Fruit fly (Drosophila melanogaster) whole organism, embryonic: ENCODE data around the gene CG31089.

ENCODE experiments used
- Atf3 ChIP-seq: fragments of 200-800 bp; sonication (Bioruptor generic); optimal IDR thresholded peaks from 3 replicates; lab custom pipeline; 2016; ENCODE audit warnings: missing biosample characterization, missing genetic modification characterization
- Bdp1 ChIP-seq: fragments of 200-800 bp; sonication (Bioruptor generic); optimal IDR thresholded peaks from 3 replicates; lab custom pipeline; 2016; ENCODE audit warnings: missing biosample characterization, missing genetic modification characterization
- Blimp-1 ChIP-seq: fragments of 200-800 bp; sonication (Bioruptor generic); optimal IDR thresholded peaks from 3 replicates; lab custom pipeline; 2018; ENCODE audit warnings: missing biosample characterization, missing genetic modification characterization, mild to moderate bottlenecking, moderate library complexity, missing genetic modification reagents
- CG10654 ChIP-seq: fragments of 200-800 bp; sonication (Bioruptor generic); optimal IDR thresholded peaks from 2 replicates; lab custom pipeline; 2016; ENCODE audit warnings: missing biosample characterization, missing genetic modification characterization
- CG11085 ChIP-seq: fragments of 200-800 bp; sonication (Bioruptor generic); IDR thresholded peaks from 2 replicates; pipeline ENCODE4 v1.3.6; 2022; ENCODE audit warnings: missing biosample characterization, missing genetic modification characterization
- CG11504 ChIP-seq: fragments of 200-800 bp; sonication (Bioruptor generic); optimal IDR thresholded peaks from 3 replicates; lab custom pipeline; 2019; ENCODE audit warnings: missing biosample characterization, mild to moderate bottlenecking, missing genetic modification characterization, moderate library complexity
- CG13123 ChIP-seq: fragments of 200-800 bp; sonication (Bioruptor generic); optimal IDR thresholded peaks from 2 replicates; lab custom pipeline; 2016; ENCODE audit warnings: missing biosample characterization, missing genetic modification characterization
- CG14050 ChIP-seq: fragments of 200-800 bp; sonication (Bioruptor generic); IDR thresholded peaks from 3 replicates; pipeline ENCODE4 v1.3.6; 2022; ENCODE audit warnings: missing biosample characterization, missing genetic modification characterization
- CG14965 ChIP-seq: fragments of 200-800 bp; sonication (Bioruptor generic); optimal IDR thresholded peaks from 2 replicates; lab custom pipeline; 2016; ENCODE audit warnings: missing biosample characterization, missing genetic modification characterization, borderline replicate concordance
- CG1603 ChIP-seq: fragments of 200-800 bp; sonication (Bioruptor generic); optimal IDR thresholded peaks from 2 replicates; lab custom pipeline; 2019; ENCODE audit warnings: missing biosample characterization, mild to moderate bottlenecking, missing genetic modification characterization, moderate library complexity
- CG16779 ChIP-seq: fragments of 200-800 bp; sonication (Bioruptor generic); IDR thresholded peaks from 2 replicates; pipeline ENCODE4 v1.3.6; 2022; ENCODE audit warnings: missing biosample characterization, missing genetic modification characterization
- CG17328 ChIP-seq: fragments of 200-800 bp; sonication (Bioruptor generic); IDR thresholded peaks from 2 replicates; pipeline ENCODE4 v1.3.6; 2022; ENCODE audit warnings: missing biosample characterization, missing genetic modification characterization
- CG18011 ChIP-seq: fragments of 200-800 bp; sonication (Bioruptor generic); optimal IDR thresholded peaks from 2 replicates; lab custom pipeline; 2017; ENCODE audit warnings: missing biosample characterization, missing genetic modification characterization, mild to moderate bottlenecking, moderate library complexity, missing genotype
- CG18599 ChIP-seq: fragments of 200-800 bp; sonication (Bioruptor generic); optimal IDR thresholded peaks from 3 replicates; lab custom pipeline; 2017; ENCODE audit warnings: missing biosample characterization, missing genetic modification characterization, mild to moderate bottlenecking, moderate library complexity, missing genetic modification reagents
- CG31441 ChIP-seq: fragments of 200-800 bp; sonication (Bioruptor generic); IDR thresholded peaks from 2 replicates; pipeline ENCODE4 v1.3.6; 2022; ENCODE audit warnings: missing biosample characterization, missing genetic modification characterization
- CG3163 ChIP-seq: fragments of 200-800 bp; sonication (Bioruptor generic); optimal IDR thresholded peaks from 3 replicates; lab custom pipeline; 2016; ENCODE audit warnings: missing biosample characterization, missing genetic modification characterization
- CG32532 ChIP-seq: fragments of 200-800 bp; sonication (Bioruptor generic); IDR thresholded peaks from 2 replicates; pipeline ENCODE4 v1.3.6; 2022; ENCODE audit warnings: missing biosample characterization, missing genetic modification characterization
- CG3995 ChIP-seq: fragments of 200-800 bp; sonication (Bioruptor generic); optimal IDR thresholded peaks from 3 replicates; lab custom pipeline; 2016; ENCODE audit warnings: missing biosample characterization, missing genetic modification characterization
- CG4282 ChIP-seq: fragments of 200-800 bp; sonication (Bioruptor generic); optimal IDR thresholded peaks from 2 replicates; lab custom pipeline; 2016; ENCODE audit warnings: missing biosample characterization, missing genetic modification characterization
- CG6272 ChIP-seq: fragments of 200-800 bp; sonication (Bioruptor generic); IDR thresholded peaks from 2 replicates; pipeline ENCODE4 v1.3.6; 2022; ENCODE audit warnings: missing biosample characterization, missing genetic modification characterization
- CG6654 ChIP-seq: fragments of 200-800 bp; sonication (Bioruptor generic); optimal IDR thresholded peaks from 2 replicates; lab custom pipeline; 2017; ENCODE audit warnings: missing biosample characterization, mild to moderate bottlenecking, missing genetic modification characterization
- CG7928 ChIP-seq: fragments of 200-800 bp; sonication (Bioruptor generic); optimal IDR thresholded peaks from 2 replicates; lab custom pipeline; 2017; ENCODE audit warnings: missing biosample characterization, mild to moderate bottlenecking, missing genetic modification characterization
- CG8089 ChIP-seq: fragments of 200-800 bp; sonication (Bioruptor generic); optimal IDR thresholded peaks from 3 replicates; lab custom pipeline; 2016; ENCODE audit warnings: missing biosample characterization, missing genetic modification characterization
- CG8478 ChIP-seq: fragments of >200 bp; optimal IDR thresholded peaks from 2 replicates; lab custom pipeline; 2018
- CHES-1-like ChIP-seq: fragments of 200-800 bp; sonication (Bioruptor generic); optimal IDR thresholded peaks from 2 replicates; lab custom pipeline; 2016; ENCODE audit warnings: missing biosample characterization, missing genetic modification characterization
- Dbx ChIP-seq: fragments of 200-800 bp; sonication (Bioruptor generic); IDR thresholded peaks from 3 replicates; pipeline ENCODE4 v1.3.6; 2022; ENCODE audit warnings: missing biosample characterization, missing genetic modification characterization
- Gug ChIP-seq: fragments of 200-800 bp; sonication (Bioruptor generic); IDR thresholded peaks from 4 replicates; pipeline ENCODE4 v1.3.6; 2022; ENCODE audit warnings: missing biosample characterization, missing genetic modification characterization
- HHEX ChIP-seq: fragments of 200-800 bp; sonication (Bioruptor generic); optimal IDR thresholded peaks from 3 replicates; lab custom pipeline; 2017; ENCODE audit warnings: missing biosample characterization, mild to moderate bottlenecking, missing genetic modification characterization, missing genetic modification reagents
- Hand ChIP-seq: fragments of 200-800 bp; sonication (Bioruptor generic); optimal IDR thresholded peaks from 2 replicates; lab custom pipeline; 2017; ENCODE audit warnings: mild to moderate bottlenecking, missing biosample characterization, missing genetic modification reagents, missing genetic modification characterization
- Jarid2 ChIP-seq: fragments of 200-800 bp; sonication (Bioruptor generic); optimal IDR thresholded peaks from 3 replicates; lab custom pipeline; 2017; ENCODE audit warnings: mild to moderate bottlenecking, missing biosample characterization, missing genetic modification reagents, missing genetic modification characterization
- MBD-R2 ChIP-seq: fragments of 200-800 bp; sonication (Bioruptor generic); IDR thresholded peaks from 2 replicates; pipeline ENCODE4 v1.3.6; 2022; ENCODE audit warnings: missing biosample characterization, missing genetic modification characterization
- MESR4 ChIP-seq: fragments of 200-800 bp; sonication (Bioruptor generic); optimal IDR thresholded peaks from 2 replicates; lab custom pipeline; 2018; ENCODE audit warnings: missing biosample characterization, mild to moderate bottlenecking, missing genetic modification characterization, moderate library complexity
- Med ChIP-seq: fragments of 200-800 bp; sonication (Bioruptor generic); peaks from one replicate; lab custom pipeline; 2016; ENCODE audit warnings: missing biosample characterization, missing genetic modification characterization, mild to moderate bottlenecking, inconsistent platforms, moderate library complexity
- Nf-YC ChIP-seq: fragments of 200-800 bp; optimal IDR thresholded peaks from 3 replicates; lab custom pipeline; 2019; ENCODE audit warnings: missing biosample characterization, mild to moderate bottlenecking, missing genetic modification characterization, moderate library complexity
- Opbp ChIP-seq: fragments of 200-800 bp; sonication (Bioruptor generic); IDR thresholded peaks from 3 replicates; pipeline ENCODE4 v1.3.6; 2022; ENCODE audit warnings: missing biosample characterization, missing genetic modification characterization; ENCODE audit not compliant: partially characterized antibody
- Sry-δ ChIP-seq: fragments of 200-800 bp; sonication (Bioruptor generic); optimal IDR thresholded peaks from 2 replicates; lab custom pipeline; 2016; ENCODE audit warnings: missing biosample characterization, missing genetic modification characterization
- Vsx1 ChIP-seq: fragments of 200-800 bp; sonication (Bioruptor generic); optimal IDR thresholded peaks from 2 replicates; lab custom pipeline; 2017; ENCODE audit warnings: missing biosample characterization, mild to moderate bottlenecking, missing genetic modification characterization, missing genetic modification reagents
- YL-1 ChIP-seq: fragments of 200-800 bp; sonication (Bioruptor generic); optimal IDR thresholded peaks from 3 replicates; lab custom pipeline; 2017; ENCODE audit warnings: missing biosample characterization, mild to moderate bottlenecking, missing genetic modification characterization
- cg ChIP-seq: fragments of 200-800 bp; sonication (Bioruptor generic); optimal IDR thresholded peaks from 3 replicates; lab custom pipeline; 2019; ENCODE audit warnings: missing biosample characterization, mild to moderate bottlenecking, missing genetic modification characterization, moderate library complexity
- ewg ChIP-seq: fragments of 200-800 bp; sonication (Bioruptor generic); optimal IDR thresholded peaks from 3 replicates; lab custom pipeline; 2017; ENCODE audit warnings: mild to moderate bottlenecking, missing biosample characterization, missing genetic modification reagents, missing genetic modification characterization
- fru ChIP-seq: fragments of >200 bp; optimal IDR thresholded peaks from 2 replicates; lab custom pipeline; 2017
- gcm2 ChIP-seq: fragments of 200-800 bp; sonication (Bioruptor generic); optimal IDR thresholded peaks from 2 replicates; lab custom pipeline; 2016; ENCODE audit warnings: missing biosample characterization, missing genetic modification characterization
- luna ChIP-seq: fragments of 200-800 bp; sonication (Bioruptor generic); optimal IDR thresholded peaks from 2 replicates; lab custom pipeline; 2016; ENCODE audit warnings: missing biosample characterization, missing genetic modification characterization
- nerfin-1 ChIP-seq: fragments of 200-800 bp; sonication (Bioruptor generic); optimal IDR thresholded peaks from 3 replicates; lab custom pipeline; 2019; ENCODE audit warnings: missing biosample characterization, mild to moderate bottlenecking, missing genetic modification characterization, moderate library complexity
- row ChIP-seq: fragments of 200-800 bp; sonication (Bioruptor generic); IDR thresholded peaks from 3 replicates; pipeline ENCODE4 v1.3.6; 2022; ENCODE audit warnings: missing biosample characterization, missing genetic modification characterization
- trem ChIP-seq: fragments of 200-800 bp; optimal IDR thresholded peaks from 3 replicates; lab custom pipeline; 2019; ENCODE audit warnings: missing biosample characterization, mild to moderate bottlenecking, missing genetic modification characterization, moderate library complexity
- trh ChIP-seq: fragments of 200-800 bp; sonication (Bioruptor generic); optimal IDR thresholded peaks from 2 replicates; lab custom pipeline; 2016; ENCODE audit warnings: missing biosample characterization, missing genetic modification characterization
- unc-4 ChIP-seq: fragments of 200-800 bp; sonication (Bioruptor generic); IDR thresholded peaks from 2 replicates; pipeline ENCODE4 v1.3.6; 2022; ENCODE audit warnings: missing biosample characterization, missing genetic modification characterization; ENCODE audit not compliant: partially characterized antibody
- unpg ChIP-seq: fragments of 200-800 bp; sonication (Bioruptor generic); optimal IDR thresholded peaks from 3 replicates; lab custom pipeline; 2018; ENCODE audit warnings: missing biosample characterization, mild to moderate bottlenecking, missing genetic modification characterization, moderate library complexity
- wdn ChIP-seq: fragments of 200-800 bp; sonication (Bioruptor generic); IDR thresholded peaks from 2 replicates; pipeline ENCODE4 v1.3.6; 2022; ENCODE audit warnings: missing biosample characterization, missing genetic modification characterization

The CG31089 gene

dm6 chr3R:25881915-25882314 is 20.5 kb upstream of the CG31089 start, which contains the start of gene SppL (continued):
- no peak for TF ChIP-seq Atf3 (GFP tag; lab: Kevin White, UChicago)
- peak; percentile 27 for TF ChIP-seq YL-1 (GFP tag; lab: Kevin White, UChicago)
- no peak for TF ChIP-seq CG8089 (GFP tag; lab: Kevin White, UChicago)
- TF ChIP-seq luna (GFP tag; lab: Kevin White, UChicago) = no peak
- peak; percentile 68 for TF ChIP-seq CG18011 (GFP tag; lab: Kevin White, UChicago)
- no peak for TF ChIP-seq CG3995 (GFP tag; lab: Kevin White, UChicago)
- no peak for TF ChIP-seq HHEX (GFP tag; lab: Kevin White, UChicago)
- TF ChIP-seq trem (tag; lab: Kevin White, UChicago) = no peak
- TF ChIP-seq CG6654 (GFP tag; lab: Kevin White, UChicago) = no peak
- no peak for TF ChIP-seq wdn (GFP tag; lab: Robert Waterston, UW)
- TF ChIP-seq cg (GFP tag; lab: Kevin White, UChicago) = peak; percentile 41
- no peak for TF ChIP-seq CG13123
- TF ChIP-seq Med (GFP tag; lab: Kevin White, UChicago) = peak; percentile 66
- TF ChIP-seq MBD-R2 (GFP tag; lab: Robert Waterston, UW) = peak; percentile 45; the same call in 1 of the 2 replicates
- TF ChIP-seq CG4282 (GFP tag; lab: Kevin White, UChicago) = no peak
- peak; percentile 71 for TF ChIP-seq ewg (GFP tag; lab: Kevin White, UChicago)
- TF ChIP-seq nerfin-1 (tag; lab: Kevin White, UChicago) = no peak
- TF ChIP-seq MESR4 (GFP tag; lab: Kevin White, UChicago) = peak; percentile 79
- no peak for TF ChIP-seq CG16779
- TF ChIP-seq unc-4 = no peak
- no peak for TF ChIP-seq CG10654 (GFP tag; lab: Kevin White, UChicago)

dm6 chr3R:25882606-25883266 is 19.7 kb upstream of the CG31089 start:
- TF ChIP-seq fru (no peak), trh (GFP tag; lab: Kevin White, UChicago) (no peak), CG3163 (no peak), CHES-1-like (GFP tag; lab: Kevin White, UChicago) (no peak), Blimp-1 (GFP tag; lab: Kevin White, UChicago) (peak; percentile 70), CG18011 (GFP tag; lab: Kevin White, UChicago) (no peak), CG7928 (GFP tag; lab: Kevin White, UChicago) (no peak), CG1603 (no peak), CG8478 (lab: Kevin White, UChicago) (no peak), Sry-δ (GFP tag; lab: Kevin White, UChicago) (no peak), Jarid2 (no peak), Opbp (GFP tag; lab: Robert Waterston, UW) (no peak), CG11085 (GFP tag; lab: Robert Waterston, UW) (no peak), row (GFP tag; lab: Robert Waterston, UW) (0 out of 3 replicates have a peak, but pooled peaks have one; percentile 11), CG11504 (no peak), unpg (no peak), CG31441 (GFP tag; lab: Robert Waterston, UW) (no peak), Bdp1 (GFP tag; lab: Kevin White, UChicago) (no peak), CG18599 (GFP tag; lab: Kevin White, UChicago) (no peak), gcm2 (GFP tag; lab: Kevin White, UChicago) (no peak), Vsx1 (GFP tag; lab: Kevin White, UChicago) (peak; percentile 27), CG32532 (GFP tag; lab: Robert Waterston, UW) (no peak), Hand (GFP tag; lab: Kevin White, UChicago) (no peak), Dbx (GFP tag; lab: Robert Waterston, UW) (no peak), CG17328 (peak; percentile 14; the same call in 1 of the 2 replicates), CG14050 (no peak), CG6272 (GFP tag; lab: Robert Waterston, UW) (no peak), Nf-YC (tag; lab: Kevin White, UChicago) (no peak), CG14965 (GFP tag; lab: Kevin White, UChicago) (no peak), Gug (no peak)
